Fruit fly (Drosophila melanogaster) whole organism, prepupa: ENCODE measurements around the gene CG11584.

Experiments used
- Blimp-1 ChIP-seq: fragments of 200-800 bp; sonication (Bioruptor generic); optimal IDR thresholded peaks from 3 replicates; lab custom pipeline; 2017; ENCODE audit warnings: missing biosample characterization, missing genetic modification characterization, mild to moderate bottlenecking, moderate library complexity, missing genetic modification reagents
- CG10631 ChIP-seq: fragments of 200-800 bp; sonication (Bioruptor generic); optimal IDR thresholded peaks from 2 replicates; lab custom pipeline; 2016; ENCODE audit warnings: missing biosample characterization, missing genetic modification characterization
- CG15336 ChIP-seq: fragments of 200-800 bp; sonication (Bioruptor generic); IDR thresholded peaks from 2 replicates; pipeline ENCODE4 v1.3.6; 2022; ENCODE audit warnings: missing biosample characterization, missing genetic modification characterization
- CG1621 ChIP-seq: fragments of 200-800 bp; sonication (Bioruptor generic); optimal IDR thresholded peaks from 3 replicates; lab custom pipeline; 2018; ENCODE audit warnings: missing biosample characterization, mild to moderate bottlenecking, missing genetic modification characterization
- CG16779 ChIP-seq: fragments of 200-800 bp; sonication (Bioruptor generic); optimal IDR thresholded peaks from 3 replicates; lab custom pipeline; 2017; ENCODE audit warnings: missing biosample characterization, mild to moderate bottlenecking, missing genetic modification characterization
- CG31627 ChIP-seq: fragments of 200-800 bp; sonication (Bioruptor generic); optimal IDR thresholded peaks from 3 replicates; lab custom pipeline; 2016; ENCODE audit warnings: missing biosample characterization, missing genetic modification characterization
- CG32006 ChIP-seq: fragments of 200-800 bp; sonication (Bioruptor generic); optimal IDR thresholded peaks from 3 replicates; lab custom pipeline; 2017; ENCODE audit warnings: missing biosample characterization, mild to moderate bottlenecking, missing genetic modification characterization
- CG4318 ChIP-seq: fragments of 200-800 bp; sonication (Bioruptor generic); optimal IDR thresholded peaks from 3 replicates; lab custom pipeline; 2017; ENCODE audit warnings: missing biosample characterization, mild to moderate bottlenecking, missing genetic modification characterization
- CG6163 ChIP-seq: fragments of 200-800 bp; sonication (Bioruptor generic); IDR thresholded peaks from 3 replicates; pipeline ENCODE4 v1.3.6; 2022; ENCODE audit warnings: missing biosample characterization, missing genetic modification characterization
- CG6276 ChIP-seq: fragments of 200-800 bp; sonication (Bioruptor generic); optimal IDR thresholded peaks from 2 replicates; lab custom pipeline; 2017; ENCODE audit warnings: missing biosample characterization, mild to moderate bottlenecking, missing genetic modification characterization
- CG6792 ChIP-seq: fragments of 200-800 bp; sonication (Bioruptor generic); optimal IDR thresholded peaks from 3 replicates; lab custom pipeline; 2016; ENCODE audit warnings: missing biosample characterization, missing genetic modification characterization
- CG6808 ChIP-seq: fragments of 200-800 bp; sonication (Bioruptor generic); optimal IDR thresholded peaks from 3 replicates; lab custom pipeline; 2017; ENCODE audit warnings: missing biosample characterization, missing genetic modification characterization, mild to moderate bottlenecking, moderate library complexity, missing genetic modification reagents
- CG6854 ChIP-seq: fragments of 200-800 bp; sonication (Bioruptor generic); optimal IDR thresholded peaks from 2 replicates; lab custom pipeline; 2017; ENCODE audit warnings: missing biosample characterization, mild to moderate bottlenecking, missing genetic modification characterization
- CG7368 ChIP-seq: fragments of 200-800 bp; sonication (Bioruptor generic); optimal IDR thresholded peaks from 3 replicates; lab custom pipeline; 2016; ENCODE audit warnings: missing biosample characterization, missing genetic modification characterization
- CG8119 ChIP-seq: fragments of 200-800 bp; sonication (Bioruptor generic); IDR thresholded peaks from 3 replicates; pipeline ENCODE4 v1.3.6; 2022; ENCODE audit warnings: missing biosample characterization, missing genetic modification characterization
- CG9139 ChIP-seq: fragments of 200-800 bp; sonication (Bioruptor generic); optimal IDR thresholded peaks from 3 replicates; lab custom pipeline; 2017; ENCODE audit warnings: missing biosample characterization, mild to moderate bottlenecking, missing genetic modification characterization
- Eip75B ChIP-seq: fragments of 200-800 bp; sonication (Bioruptor generic); optimal IDR thresholded peaks from 3 replicates; lab custom pipeline; 2016; ENCODE audit warnings: missing biosample characterization, missing genetic modification characterization
- Eip78C ChIP-seq: fragments of 200-800 bp; sonication (Bioruptor generic); peaks from one replicate; lab custom pipeline; 2016; ENCODE audit warnings: missing biosample characterization, missing genetic modification characterization
- Eip93F ChIP-seq: fragments of 200-800 bp; sonication (Bioruptor generic); optimal IDR thresholded peaks from 2 replicates; lab custom pipeline; 2016; ENCODE audit warnings: missing biosample characterization, mild to moderate bottlenecking, missing genetic modification characterization
- Hr38 ChIP-seq: sonication (Bioruptor generic); optimal IDR thresholded peaks from 2 replicates; lab custom pipeline; 2016; ENCODE audit warnings: missing biosample characterization, missing genetic modification characterization
- Hr4 ChIP-seq: fragments of 200-800 bp; sonication (Bioruptor generic); optimal IDR thresholded peaks from 3 replicates; lab custom pipeline; 2016; ENCODE audit warnings: missing biosample characterization, missing genetic modification characterization
- Lpt ChIP-seq: fragments of 200-800 bp; sonication (Bioruptor generic); optimal IDR thresholded peaks from 3 replicates; lab custom pipeline; 2016; ENCODE audit warnings: missing biosample characterization, missing genetic modification characterization
- OdsH ChIP-seq: fragments of 200-800 bp; sonication (Bioruptor generic); optimal IDR thresholded peaks from 3 replicates; lab custom pipeline; 2016; ENCODE audit warnings: missing biosample characterization, missing genetic modification characterization
- Smox ChIP-seq: fragments of 200-800 bp; sonication (Bioruptor generic); optimal IDR thresholded peaks from 3 replicates; lab custom pipeline; 2016; ENCODE audit warnings: missing biosample characterization, missing genetic modification characterization
- Sox14 ChIP-seq: fragments of 200-800 bp; sonication (Bioruptor generic); optimal IDR thresholded peaks from 3 replicates; lab custom pipeline; 2016; ENCODE audit warnings: missing biosample characterization, missing genetic modification characterization
- Sox15 ChIP-seq: fragments of 200-800 bp; sonication (Bioruptor generic); optimal IDR thresholded peaks from 3 replicates; lab custom pipeline; 2016; ENCODE audit warnings: missing biosample characterization, missing genetic modification characterization
- achi ChIP-seq: fragments of 200-800 bp; sonication (Bioruptor generic); optimal IDR thresholded peaks from 3 replicates; lab custom pipeline; 2016; ENCODE audit warnings: missing biosample characterization, missing genetic modification characterization
- acj6 ChIP-seq: fragments of 200-800 bp; sonication (Bioruptor generic); optimal IDR thresholded peaks from 3 replicates; lab custom pipeline; 2016; ENCODE audit warnings: missing biosample characterization, missing genetic modification characterization
- cyc ChIP-seq: fragments of 200-800 bp; sonication (Bioruptor generic); optimal IDR thresholded peaks from 3 replicates; lab custom pipeline; 2016; ENCODE audit warnings: missing biosample characterization, missing genetic modification characterization
- dac ChIP-seq: fragments of 200-800 bp; sonication (Bioruptor generic); optimal IDR thresholded peaks from 2 replicates; lab custom pipeline; 2017; ENCODE audit warnings: missing biosample characterization, mild to moderate bottlenecking, missing genetic modification characterization
- dsx ChIP-seq: fragments of 200-800 bp; optimal IDR thresholded peaks from 3 replicates; lab custom pipeline; 2019; ENCODE audit warnings: missing biosample characterization, mild to moderate bottlenecking, missing genetic modification characterization, moderate library complexity; ENCODE audit not compliant: poor library complexity, severe bottlenecking
- eg ChIP-seq: fragments of 200-800 bp; sonication (Bioruptor generic); IDR thresholded peaks from 3 replicates; pipeline ENCODE4 v1.3.6; 2022; ENCODE audit warnings: missing biosample characterization, missing genetic modification characterization
- fkh ChIP-seq: fragments of 200-800 bp; sonication (Bioruptor generic); optimal IDR thresholded peaks from 3 replicates; lab custom pipeline; 2017; ENCODE audit warnings: missing biosample characterization, mild to moderate bottlenecking, missing genetic modification characterization, moderate library complexity
- lz ChIP-seq: fragments of 200-800 bp; sonication (Bioruptor generic); optimal IDR thresholded peaks from 3 replicates; lab custom pipeline; 2016; ENCODE audit warnings: missing biosample characterization, missing genetic modification characterization
- net ChIP-seq: fragments of 200-800 bp; sonication (Bioruptor generic); optimal IDR thresholded peaks from 3 replicates; lab custom pipeline; 2016; ENCODE audit warnings: missing biosample characterization, missing genetic modification characterization
- pdm3 ChIP-seq: fragments of 200-800 bp; sonication (Bioruptor generic); optimal IDR thresholded peaks from 3 replicates; lab custom pipeline; 2016; ENCODE audit warnings: missing biosample characterization, missing genetic modification characterization
- salr ChIP-seq, 2 experiments: fragments of 200-800 bp; sonication (Bioruptor generic); optimal IDR thresholded peaks; 3 replicates each; lab custom pipeline; 2016 to 2018; ENCODE audit warnings: missing biosample characterization in 2 of 2, missing genetic modification characterization in 2 of 2, mild to moderate bottlenecking in 1 of 2
- spab ChIP-seq: fragments of 200-800 bp; sonication (Bioruptor generic); optimal IDR thresholded peaks from 2 replicates; lab custom pipeline; 2017; ENCODE audit warnings: missing biosample characterization, mild to moderate bottlenecking, missing genetic modification characterization, missing genetic modification reagents
- ss ChIP-seq, 2 experiments: fragments of 200-800 bp; sonication (Bioruptor generic); optimal IDR thresholded peaks; 2 replicates in 1 of 2; 3 replicates in 1 of 2; lab custom pipeline; 2017 to 2018; ENCODE audit warnings: mild to moderate bottlenecking in 2 of 2, missing biosample characterization in 2 of 2, missing genetic modification characterization in 2 of 2, moderate library complexity in 1 of 2
- svp ChIP-seq: fragments of 200-800 bp; sonication (Bioruptor generic); peaks from one replicate; lab custom pipeline; 2016; ENCODE audit warnings: missing biosample characterization, missing genetic modification characterization
- vri ChIP-seq: fragments of 200-800 bp; sonication (Bioruptor generic); optimal IDR thresholded peaks from 3 replicates; lab custom pipeline; 2016; ENCODE audit warnings: missing biosample characterization, mild to moderate bottlenecking, missing genetic modification characterization

CG11584 gene

dm6 chrX:14211250-14211944 is 30.6 kb downstream of the CG11584 start (continued):
- no peak for TF ChIP-seq CG10631 (GFP tag; lab: Kevin White, UChicago)
- no peak for TF ChIP-seq lz (GFP tag; lab: Kevin White, UChicago)
- no peak for TF ChIP-seq Eip93F (GFP tag; lab: Kevin White, UChicago)
- TF ChIP-seq CG4318 (GFP tag; lab: Kevin White, UChicago) = peak; percentile 40
- no peak for TF ChIP-seq Lpt (GFP tag; lab: Kevin White, UChicago)
- peak; percentile 49 for TF ChIP-seq Eip78C
- no peak for TF ChIP-seq Blimp-1 (GFP tag; lab: Kevin White, UChicago)
- no peak for TF ChIP-seq fkh (GFP tag; lab: Kevin White, UChicago)
- TF ChIP-seq CG6808 (GFP tag; lab: Kevin White, UChicago) = peak; percentile 46
- TF ChIP-seq cyc = no peak
- TF ChIP-seq dsx (GFP tag; lab: Kevin White, UChicago) = peak; percentile 71
- TF ChIP-seq vri (GFP tag; lab: Kevin White, UChicago) = peak; percentile 11
- peak; percentile 29 for TF ChIP-seq spab (GFP tag; lab: Kevin White, UChicago)
- TF ChIP-seq ss (GFP tag; optimal IDR thresholded peaks at IDR 0.05; lab: Kevin White, UChicago) = peak in 1 of 2 experiments; percentile 32
- peak; percentile 14 for TF ChIP-seq CG15336
- no peak for TF ChIP-seq CG9139 (GFP tag; lab: Kevin White, UChicago)
- peak in 1 of 2 experiments; percentile 49 for TF ChIP-seq salr (GFP tag; optimal IDR thresholded peaks at IDR 0.05; lab: Kevin White, UChicago)
- no peak for TF ChIP-seq CG7368 (GFP tag; lab: Kevin White, UChicago)
- TF ChIP-seq CG31627 = peak; percentile 17
- TF ChIP-seq eg = peak; percentile 40; the same call in 1 of the 3 replicates

DNA sequence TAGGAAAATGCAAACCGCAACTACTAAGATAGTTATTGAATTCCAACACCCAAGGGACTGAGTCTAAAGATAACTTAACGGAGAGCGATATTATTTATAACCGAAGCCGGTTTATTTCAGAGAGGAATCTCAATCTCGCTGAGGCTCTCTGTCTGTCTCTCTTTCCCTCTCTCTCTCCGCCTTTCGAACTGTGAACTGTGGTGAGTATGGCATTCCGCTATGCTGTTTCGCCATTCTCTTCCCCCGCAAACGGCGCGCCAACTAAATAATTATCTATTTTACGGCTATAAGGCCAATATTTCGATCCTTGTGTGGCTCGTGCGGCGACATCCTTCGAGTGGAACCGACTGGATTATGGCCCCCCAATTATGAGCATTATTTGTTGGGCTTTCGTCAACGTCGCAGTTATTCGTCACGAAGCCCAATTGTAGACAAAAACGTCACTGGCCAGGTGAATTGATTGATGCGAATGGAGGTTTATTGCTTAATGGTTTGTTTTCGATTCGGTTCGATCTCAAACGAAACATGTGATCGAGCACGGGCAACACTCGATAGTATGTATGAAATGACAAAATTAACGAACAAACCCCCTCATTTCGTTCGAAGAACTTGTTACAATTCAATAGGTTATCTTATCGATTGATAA is 31.4 kb downstream of the CG11584 start:
- TF ChIP-seq dsx (GFP tag; lab: Kevin White, UChicago) (peak; percentile 12), svp (peak; percentile 47), CG32006 (GFP tag; lab: Kevin White, UChicago) (no peak), cyc (no peak), CG6163 (GFP tag; lab: Robert Waterston, UW) (0 out of 3 replicates have a peak, but pooled peaks have one; percentile 42), CG1621 (tag; lab: Kevin White, UChicago) (peak; percentile 61), CG6808 (GFP tag; lab: Kevin White, UChicago) (peak; percentile 1), CG16779 (tag; lab: Kevin White, UChicago) (no peak), ss (GFP tag; optimal IDR thresholded peaks at IDR 0.05; lab: Kevin White, UChicago) (peak; percentile 23 to 48), CG9139 (GFP tag; lab: Kevin White, UChicago) (peak; percentile 38), eg (peak; percentile 18; the same call in 1 of the 3 replicates), Eip78C (peak; percentile 4)

- TF ChIP-seq CG10631 (GFP tag; lab: Kevin White, UChicago) (peak; percentile 12), Sox15 (GFP tag; lab: Kevin White, UChicago) (no peak), salr (GFP tag; optimal IDR thresholded peaks at IDR 0.05; lab: Kevin White, UChicago) (peak in 1 of 2 experiments; percentile 30), CG6163 (GFP tag; lab: Robert Waterston, UW) (no peak), acj6 (peak; percentile 30), dac (GFP tag; lab: Kevin White, UChicago) (peak; percentile 55), CG6854 (GFP tag; lab: Kevin White, UChicago) (no peak), Smox (GFP tag; lab: Kevin White, UChicago) (no peak), fkh (GFP tag; lab: Kevin White, UChicago) (peak; percentile 18), Hr4 (GFP tag; lab: Kevin White, UChicago) (peak; percentile 71), svp (no peak), Eip93F (GFP tag; lab: Kevin White, UChicago) (no peak), CG4318 (GFP tag; lab: Kevin White, UChicago) (peak; percentile 59), Eip75B (peak; percentile 16), CG15336 (peak; percentile 66), CG6808 (GFP tag; lab: Kevin White, UChicago) (peak; percentile 51), Sox14 (peak; percentile 2), Hr38 (GFP tag; lab: Kevin White, UChicago) (no peak), Lpt (GFP tag; lab: Kevin White, UChicago) (peak; percentile 34), CG8119 (GFP tag; lab: Robert Waterston, UW) (peak; percentile 54; the same call in 2 of the 3 replicates), eg (peak; percentile 72), pdm3 (peak; percentile 30), CG6792 (GFP tag; lab: Kevin White, UChicago) (no peak), achi (peak; percentile 25), CG16779 (tag; lab: Kevin White, UChicago) (no peak), CG32006 (GFP tag; lab: Kevin White, UChicago) (peak; percentile 77), Eip78C (peak; percentile 77), CG6276 (GFP tag; lab: Kevin White, UChicago) (peak; percentile 51), net (GFP tag; lab: Kevin White, UChicago) (peak; percentile 5), OdsH (peak; percentile 42)
These were observed 32.8 kb downstream of the CG11584 start for dm6 chrX:14213509-14214154.
